Fruit fly (Drosophila melanogaster) whole organism, wandering third instar larva: ENCODE data around the gene CG12288.

Experiments used
- Abd-B ChIP-seq: fragments of >200 bp; optimal IDR thresholded peaks from 2 replicates; lab custom pipeline; 2017; ENCODE audit warnings: missing biosample characterization, missing genetic modification characterization
- jim ChIP-seq: fragments of 175-275, 200-325 bp; sonication (Bioruptor generic); optimal IDR thresholded peaks from 2 replicates; lab custom pipeline; 2016; ENCODE audit warnings: missing biosample characterization, mild to moderate bottlenecking, missing genetic modification characterization
- usp ChIP-seq: fragments of >200 bp; optimal IDR thresholded peaks from 2 replicates; lab custom pipeline; 2017; ENCODE audit warnings: missing biosample characterization, missing genetic modification characterization

DNA sequence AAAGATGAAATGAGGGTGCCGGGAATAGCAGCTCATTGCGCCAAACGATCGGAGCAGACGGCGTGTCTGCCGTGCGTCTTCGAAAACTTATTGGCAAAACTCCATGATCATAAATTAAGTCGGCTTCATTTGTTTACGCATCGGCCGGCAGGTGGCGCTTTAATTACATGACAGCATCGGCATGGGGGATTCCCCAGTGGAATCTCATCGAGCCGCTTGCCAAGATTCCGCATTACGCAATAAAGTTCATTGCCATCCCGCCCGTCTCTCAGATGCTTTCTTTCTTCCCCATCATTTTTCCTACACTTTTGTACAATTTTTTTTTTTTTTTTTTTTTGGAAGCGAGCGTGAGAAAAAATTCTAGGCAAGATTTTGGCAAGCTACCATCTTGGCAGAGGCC, 25.5 kb downstream of the CG12288 start:
- TF ChIP-seq usp (GFP tag; lab: Kevin White, UChicago), result no peak
- TF ChIP-seq jim (GFP tag; lab: Kevin White, UChicago), result no peak
- TF ChIP-seq Abd-B (GFP tag; lab: Kevin White, UChicago), result no peak
